Fruit fly (Drosophila melanogaster): ENCODE data around the gene CG32563.

CG32563 gene

dm6 chrX:17181264-17182198, 26.7 kb upstream of the CG32563 start (continued):
- no peak for TF ChIP-seq nerfin-1 (tag; optimal IDR thresholded peaks at IDR 0.05)
- no peak for TF ChIP-seq Chrac-16 (GFP tag; optimal IDR thresholded peaks at IDR 0.05)
- no peak for TF ChIP-seq CG2889 (GFP tag; IDR thresholded peaks at IDR 0.05)
- peak; percentile 32; the same call in 2 of the 3 replicates for TF ChIP-seq row (GFP tag; IDR thresholded peaks at IDR 0.05)
- TF ChIP-seq CG4282 (GFP tag; optimal IDR thresholded peaks at IDR 0.05) = no peak
- peak; percentile 37 for TF ChIP-seq CG9727 (GFP tag; optimal IDR thresholded peaks at IDR 0.05)
- no peak for TF ChIP-seq Gsc (GFP tag; IDR thresholded peaks at IDR 0.05)
- TF ChIP-seq CG14710 (tag; optimal IDR thresholded peaks at IDR 0.05) = peak; percentile 1
- TF ChIP-seq CG31441 (GFP tag; IDR thresholded peaks at IDR 0.05) = peak; percentile 57
- peak; percentile 60 for TF ChIP-seq CG10321 (GFP tag; IDR thresholded peaks at IDR 0.05)
- TF ChIP-seq CG10462 (GFP tag; optimal IDR thresholded peaks at IDR 0.05) = no peak
- no peak for TF ChIP-seq pfk (GFP tag; optimal IDR thresholded peaks at IDR 0.05)
- no peak for TF ChIP-seq inv (GFP tag; IDR thresholded peaks at IDR 0.05; ENCODE audit: partially characterized antibody)
- TF ChIP-seq lov (optimal IDR thresholded peaks at IDR 0.05) = no peak
- TF ChIP-seq lov (GFP tag; IDR thresholded peaks at IDR 0.05) = no peak
- peak in 1 of 2 experiments; percentile 44 for TF ChIP-seq bsh (GFP tag; optimal IDR thresholded peaks at IDR 0.05)
- TF ChIP-seq HLH4C (GFP tag; IDR thresholded peaks at IDR 0.05; ENCODE audit: partially characterized antibody) = no peak
- TF ChIP-seq mld (GFP tag; IDR thresholded peaks at IDR 0.05; ENCODE audit: partially characterized antibody) = no peak
- TF ChIP-seq fd3F (GFP tag; optimal IDR thresholded peaks at IDR 0.05) = peak; percentile 8
- TF ChIP-seq Sin3A (optimal IDR thresholded peaks at IDR 0.05) = no peak
- TF ChIP-seq HLH3B (GFP tag; IDR thresholded peaks at IDR 0.05) = peak; percentile 40; the same call in 1 of the 2 replicates
- no peak for TF ChIP-seq eve (GFP tag; optimal IDR thresholded peaks at IDR 0.05)
- no peak for TF ChIP-seq eyg (GFP tag; optimal IDR thresholded peaks at IDR 0.05)
- no peak for TF ChIP-seq dimm (GFP tag; IDR thresholded peaks at IDR 0.05)
- TF ChIP-seq CG6272 (GFP tag; IDR thresholded peaks at IDR 0.05) = no peak
- TF ChIP-seq HmgZ (tag; optimal IDR thresholded peaks at IDR 0.05) = no peak
- no peak for TF ChIP-seq HmgD (GFP tag; optimal IDR thresholded peaks at IDR 0.05)
- TF ChIP-seq CG15269 (tag; optimal IDR thresholded peaks at IDR 0.05) = peak; percentile 16
- 0 out of 2 replicates have a peak, but pooled peaks have one; percentile 28 for TF ChIP-seq ttk (GFP tag; IDR thresholded peaks at IDR 0.05)
- TF ChIP-seq phol (tag; optimal IDR thresholded peaks at IDR 0.05) = peak; percentile 39
- 0 out of 2 replicates have a peak, but pooled peaks have one; percentile 7 for TF ChIP-seq CG10366 (GFP tag; IDR thresholded peaks at IDR 0.05)
- TF ChIP-seq CG4617 (GFP tag; optimal IDR thresholded peaks at IDR 0.05; ENCODE audit: borderline replicate concordance) = no peak
- TF ChIP-seq gce (GFP tag; IDR thresholded peaks at IDR 0.05) = no peak
- no peak for TF ChIP-seq CG34376 (GFP tag; optimal IDR thresholded peaks at IDR 0.05)
- peak; percentile 57 for TF ChIP-seq CG2678 (tag; optimal IDR thresholded peaks at IDR 0.05)
- peak; percentile 51; the same call in 1 of the 3 replicates for TF ChIP-seq CG11695 (GFP tag; IDR thresholded peaks at IDR 0.05)
- TF ChIP-seq org-1 (GFP tag; optimal IDR thresholded peaks at IDR 0.05) = no peak
- no peak for TF ChIP-seq CG14441 (GFP tag; IDR thresholded peaks at IDR 0.05)
- TF ChIP-seq wdn (GFP tag; IDR thresholded peaks at IDR 0.05) = 0 out of 2 replicates have a peak, but pooled peaks have one; percentile 16
- no peak for TF ChIP-seq CG4730 (GFP tag; IDR thresholded peaks at IDR 0.05)
- no peak for TF ChIP-seq CG6791 (GFP tag; IDR thresholded peaks at IDR 0.05; ENCODE audit: partially characterized antibody)
- TF ChIP-seq CG9215 (GFP tag; IDR thresholded peaks at IDR 0.05) = no peak
- TF ChIP-seq Kr (GFP tag; optimal IDR thresholded peaks at IDR 0.05) = no peak
- no peak for TF ChIP-seq CG4820 (GFP tag; optimal IDR thresholded peaks at IDR 0.05)
- TF ChIP-seq Meics (GFP tag; optimal IDR thresholded peaks at IDR 0.05) = peak; percentile 25
- no peak for TF ChIP-seq Hmr (GFP tag; optimal IDR thresholded peaks at IDR 0.05)
- TF ChIP-seq Dref (GFP tag; IDR thresholded peaks at IDR 0.05) = no peak
- TF ChIP-seq Xrp1 (GFP tag; IDR thresholded peaks at IDR 0.05) = peak; percentile 45; the same call in 1 of the 2 replicates
- TF ChIP-seq CG10209 (GFP tag; optimal IDR thresholded peaks at IDR 0.05) = peak; percentile 8
